Fruit fly (Drosophila melanogaster) whole organism, embryonic: ENCODE data around the gene CG9393.

Source experiments
- Adf1 ChIP-seq: fragments of 200-800 bp; sonication (Bioruptor generic); IDR thresholded peaks from 2 replicates; pipeline ENCODE4 v1.3.6; 2022; ENCODE audit warnings: missing biosample characterization, missing genetic modification characterization
- Atf-2 ChIP-seq: fragments of 200-800 bp; sonication (Bioruptor generic); optimal IDR thresholded peaks from 2 replicates; lab custom pipeline; 2016; ENCODE audit warnings: missing biosample characterization, missing genetic modification characterization
- Awh ChIP-seq: fragments of 200-800 bp; sonication (Bioruptor generic); IDR thresholded peaks from 2 replicates; pipeline ENCODE4, ENCODE4 v1.3.6; 2022; ENCODE audit warnings: missing biosample characterization, missing genetic modification characterization
- CG10147 ChIP-seq: fragments of 200-800 bp; sonication (Bioruptor generic); optimal IDR thresholded peaks from 2 replicates; lab custom pipeline; 2019; ENCODE audit warnings: missing biosample characterization, mild to moderate bottlenecking, missing genetic modification characterization, moderate library complexity
- CG10321 ChIP-seq: fragments of 200-800 bp; sonication (Bioruptor generic); IDR thresholded peaks from 2 replicates; pipeline ENCODE4 v1.3.6; 2022; ENCODE audit warnings: missing biosample characterization, missing genetic modification characterization
- CG10959 ChIP-seq: fragments of 200-800 bp; sonication (Bioruptor generic); IDR thresholded peaks from 2 replicates; pipeline ENCODE4 v1.3.6; 2022; ENCODE audit warnings: missing biosample characterization, missing genetic modification characterization
- CG11085 ChIP-seq: fragments of 200-800 bp; sonication (Bioruptor generic); IDR thresholded peaks from 2 replicates; pipeline ENCODE4 v1.3.6; 2022; ENCODE audit warnings: missing biosample characterization, missing genetic modification characterization
- CG11456 ChIP-seq: fragments of 200-800 bp; sonication (Bioruptor generic); IDR thresholded peaks from 3 replicates; pipeline ENCODE4 v1.3.6; 2022; ENCODE audit warnings: missing biosample characterization, missing genetic modification characterization
- CG12104 ChIP-seq: fragments of 200-800 bp; sonication (Bioruptor generic); optimal IDR thresholded peaks from 3 replicates; lab custom pipeline; 2016; ENCODE audit warnings: missing biosample characterization, missing genetic modification characterization
- CG15011 ChIP-seq: fragments of 200-800 bp; sonication (Bioruptor generic); optimal IDR thresholded peaks from 3 replicates; lab custom pipeline; 2018; ENCODE audit warnings: missing biosample characterization, mild to moderate bottlenecking, missing genetic modification characterization
- CG15269 ChIP-seq: fragments of 200-800 bp; sonication (Bioruptor generic); optimal IDR thresholded peaks from 2 replicates; lab custom pipeline; 2018; ENCODE audit warnings: missing biosample characterization, mild to moderate bottlenecking, missing genetic modification characterization, moderate library complexity
- CG17912 ChIP-seq: fragments of 200-800 bp; sonication (Bioruptor generic); optimal IDR thresholded peaks from 2 replicates; lab custom pipeline; 2018; ENCODE audit warnings: missing biosample characterization, mild to moderate bottlenecking, missing genetic modification characterization
- CG2199 ChIP-seq: fragments of 200-800 bp; sonication (Bioruptor generic); IDR thresholded peaks from 3 replicates; pipeline ENCODE4 v1.3.6; 2022; ENCODE audit warnings: missing biosample characterization, missing genetic modification characterization
- CG31224 ChIP-seq: fragments of 200-800 bp; sonication (Bioruptor generic); IDR thresholded peaks from 2 replicates; pipeline ENCODE4 v1.3.6; 2022; ENCODE audit warnings: missing biosample characterization, missing genetic modification characterization
- CG42726 ChIP-seq: fragments of 200-800 bp; sonication (Bioruptor generic); IDR thresholded peaks from 2 replicates; pipeline ENCODE4 v1.3.6; 2022; ENCODE audit warnings: missing biosample characterization, missing genetic modification characterization; ENCODE audit not compliant: partially characterized antibody
- CG5245 ChIP-seq: fragments of 200-800 bp; sonication (Bioruptor generic); optimal IDR thresholded peaks from 3 replicates; lab custom pipeline; 2016; ENCODE audit warnings: missing biosample characterization, missing genetic modification characterization
- CG7271 ChIP-seq: fragments of 200-800 bp; sonication (Bioruptor generic); optimal IDR thresholded peaks from 2 replicates; lab custom pipeline; 2018; ENCODE audit warnings: missing biosample characterization, mild to moderate bottlenecking, missing genetic modification characterization, moderate library complexity
- CG7372 ChIP-seq: fragments of 200-800 bp; sonication (Bioruptor generic); IDR thresholded peaks from 2 replicates; pipeline ENCODE4 v1.3.6; 2022; ENCODE audit warnings: missing biosample characterization, missing genetic modification characterization
- CG7963 ChIP-seq: fragments of 200-800 bp; sonication (Bioruptor generic); IDR thresholded peaks from 3 replicates; pipeline ENCODE4 v1.3.6; 2022; ENCODE audit warnings: missing biosample characterization, missing genetic modification characterization; ENCODE audit not compliant: partially characterized antibody
- Chrac-16 ChIP-seq: fragments of 200-800 bp; sonication (Bioruptor generic); optimal IDR thresholded peaks from 3 replicates; lab custom pipeline; 2016; ENCODE audit warnings: missing biosample characterization, missing genetic modification characterization
- CoRest ChIP-seq: fragments of 200-800 bp; sonication (Bioruptor generic); optimal IDR thresholded peaks from 3 replicates; lab custom pipeline; 2018; ENCODE audit warnings: missing biosample characterization, mild to moderate bottlenecking, missing genetic modification characterization, moderate library complexity
- D ChIP-seq, 2 experiments: fragments of 200-800 bp in 1 of 2; fragments of >200 bp in 1 of 2; sonication (Bioruptor generic) in 1 of 2; optimal IDR thresholded peaks; 2 replicates in 1 of 2; 3 replicates in 1 of 2; lab custom pipeline; 2017; ENCODE audit warnings: mild to moderate bottlenecking in 1 of 2, missing biosample characterization in 1 of 2, missing genetic modification characterization in 1 of 2, missing genetic modification reagents in 1 of 2
- Dref ChIP-seq: fragments of 200-800 bp; sonication (Bioruptor generic); IDR thresholded peaks from 2 replicates; pipeline ENCODE4 v1.3.6; 2022; ENCODE audit warnings: missing biosample characterization, missing genetic modification characterization
- E2f2 ChIP-seq: fragments of 200-800 bp; sonication (Bioruptor generic); IDR thresholded peaks from 2 replicates; pipeline ENCODE4 v1.3.6; 2022; ENCODE audit warnings: missing biosample characterization, missing genetic modification characterization
- Ets65A ChIP-seq: fragments of 200-800 bp; sonication (Bioruptor generic); peaks from one replicate; lab custom pipeline; 2016; ENCODE audit warnings: missing biosample characterization, missing genetic modification characterization
- Gsc ChIP-seq: fragments of 200-800 bp; sonication (Bioruptor generic); IDR thresholded peaks from 2 replicates; pipeline ENCODE4 v1.3.6; 2022; ENCODE audit warnings: missing biosample characterization, missing genetic modification characterization
- Gug ChIP-seq: fragments of 200-800 bp; sonication (Bioruptor generic); IDR thresholded peaks from 4 replicates; pipeline ENCODE4 v1.3.6; 2022; ENCODE audit warnings: missing biosample characterization, missing genetic modification characterization
- Jarid2 ChIP-seq: fragments of 200-800 bp; sonication (Bioruptor generic); optimal IDR thresholded peaks from 3 replicates; lab custom pipeline; 2017; ENCODE audit warnings: mild to moderate bottlenecking, missing biosample characterization, missing genetic modification reagents, missing genetic modification characterization
- Lim3 ChIP-seq: fragments of 200-800 bp; sonication (Bioruptor generic); IDR thresholded peaks from 2 replicates; pipeline ENCODE4 v1.3.6; 2022; ENCODE audit warnings: missing biosample characterization, missing genetic modification characterization
- Mes4 ChIP-seq: fragments of 200-800 bp; sonication (Bioruptor generic); optimal IDR thresholded peaks from 2 replicates; lab custom pipeline; 2016; ENCODE audit warnings: missing biosample characterization, missing genetic modification characterization
- Oaz ChIP-seq: fragments of 200-800 bp; sonication (Bioruptor generic); IDR thresholded peaks from 2 replicates; pipeline ENCODE4 v1.3.6; 2022; ENCODE audit warnings: missing biosample characterization, missing genetic modification characterization
- Stat92E ChIP-seq, 3 experiments: fragments of >200 bp in 2 of 3; fragments of 200-800 bp in 1 of 3; sonication (Bioruptor generic) in 1 of 3; optimal IDR thresholded peaks; 2 replicates each; lab custom pipeline; 2017 to 2019; ENCODE audit warnings: missing biosample characterization in 3 of 3, missing genetic modification characterization in 3 of 3, mild to moderate bottlenecking in 1 of 3, moderate library complexity in 1 of 3
- amos ChIP-seq: fragments of 200-800 bp; sonication (Bioruptor generic); IDR thresholded peaks from 2 replicates; pipeline ENCODE4 v1.3.6; 2022; ENCODE audit warnings: missing biosample characterization, missing genetic modification characterization; ENCODE audit not compliant: partially characterized antibody
- bowl ChIP-seq: fragments of 200-800 bp; sonication (Bioruptor generic); IDR thresholded peaks from 2 replicates; pipeline ENCODE4 v1.3.6; 2022; ENCODE audit warnings: missing biosample characterization, missing genetic modification characterization
- bsh ChIP-seq, 2 experiments: fragments of 200-800 bp; sonication (Bioruptor generic); optimal IDR thresholded peaks; 2 replicates each; lab custom pipeline; 2017 to 2018; ENCODE audit warnings: mild to moderate bottlenecking in 2 of 2, missing biosample characterization in 2 of 2, missing genetic modification characterization in 2 of 2, moderate library complexity in 1 of 2
- cato ChIP-seq: fragments of 200-800 bp; sonication (Bioruptor generic); optimal IDR thresholded peaks from 2 replicates; lab custom pipeline; 2016; ENCODE audit warnings: missing biosample characterization, missing genetic modification characterization, borderline replicate concordance
- dimm ChIP-seq: fragments of 200-800 bp; sonication (Bioruptor generic); IDR thresholded peaks from 2 replicates; pipeline ENCODE4 v1.3.6; 2022; ENCODE audit warnings: missing biosample characterization, missing genetic modification characterization
- dpn ChIP-seq, 2 experiments: fragments of 200-800 bp; sonication (Bioruptor generic); optimal IDR thresholded peaks; 3 replicates each; lab custom pipeline; 2016; ENCODE audit warnings: missing biosample characterization in 2 of 2, missing genetic modification characterization in 2 of 2
- en ChIP-seq: fragments of 200-800 bp; sonication (Bioruptor generic); optimal IDR thresholded peaks from 2 replicates; lab custom pipeline; 2016; ENCODE audit warnings: missing biosample characterization, missing genetic modification characterization
- ham ChIP-seq: fragments of 200-800 bp; sonication (Bioruptor generic); IDR thresholded peaks from 2 replicates; pipeline ENCODE4 v1.3.6; 2022; ENCODE audit warnings: missing biosample characterization, missing genetic modification characterization
- mld ChIP-seq: fragments of 200-800 bp; sonication (Bioruptor generic); IDR thresholded peaks from 3 replicates; pipeline ENCODE4 v1.3.6; 2022; ENCODE audit warnings: missing biosample characterization, missing genetic modification characterization; ENCODE audit not compliant: partially characterized antibody
- pho ChIP-seq: fragments of 200-800 bp; sonication (Bioruptor generic); optimal IDR thresholded peaks from 2 replicates; lab custom pipeline; 2016; ENCODE audit warnings: missing biosample characterization, missing genetic modification characterization
- ranshi ChIP-seq: fragments of 200-800 bp; sonication (Bioruptor generic); IDR thresholded peaks from 2 replicates; pipeline ENCODE4 v1.3.6; 2022; ENCODE audit warnings: missing biosample characterization, missing genetic modification characterization
- rib ChIP-seq: fragments of 200-800 bp; sonication (Bioruptor generic); IDR thresholded peaks from 2 replicates; pipeline ENCODE4 v1.3.6; 2022; ENCODE audit warnings: missing biosample characterization, missing genetic modification characterization
- sc ChIP-seq, 3 experiments: fragments of >200 bp in 2 of 3; fragments of 200-800 bp in 1 of 3; sonication (Bioruptor generic) in 1 of 3; optimal IDR thresholded peaks; 2 replicates in 2 of 3; 3 replicates in 1 of 3; lab custom pipeline; 2017; ENCODE audit warnings: mild to moderate bottlenecking in 1 of 3, missing biosample characterization in 1 of 3, missing genetic modification characterization in 1 of 3, missing genetic modification reagents in 1 of 3
- ttk ChIP-seq: fragments of 200-800 bp; sonication (Bioruptor generic); IDR thresholded peaks from 2 replicates; pipeline ENCODE4 v2.1.2; 2022; ENCODE audit warnings: missing biosample characterization, missing genetic modification characterization
- twi ChIP-seq: fragments of 200-800 bp; optimal IDR thresholded peaks from 2 replicates; lab custom pipeline; 2019; ENCODE audit warnings: missing biosample characterization, mild to moderate bottlenecking, missing genetic modification characterization, moderate library complexity
- usp ChIP-seq: fragments of >200 bp; optimal IDR thresholded peaks from 2 replicates; lab custom pipeline; 2017; ENCODE audit warnings: missing biosample characterization, missing genetic modification characterization

The CG9393 gene

DNA sequence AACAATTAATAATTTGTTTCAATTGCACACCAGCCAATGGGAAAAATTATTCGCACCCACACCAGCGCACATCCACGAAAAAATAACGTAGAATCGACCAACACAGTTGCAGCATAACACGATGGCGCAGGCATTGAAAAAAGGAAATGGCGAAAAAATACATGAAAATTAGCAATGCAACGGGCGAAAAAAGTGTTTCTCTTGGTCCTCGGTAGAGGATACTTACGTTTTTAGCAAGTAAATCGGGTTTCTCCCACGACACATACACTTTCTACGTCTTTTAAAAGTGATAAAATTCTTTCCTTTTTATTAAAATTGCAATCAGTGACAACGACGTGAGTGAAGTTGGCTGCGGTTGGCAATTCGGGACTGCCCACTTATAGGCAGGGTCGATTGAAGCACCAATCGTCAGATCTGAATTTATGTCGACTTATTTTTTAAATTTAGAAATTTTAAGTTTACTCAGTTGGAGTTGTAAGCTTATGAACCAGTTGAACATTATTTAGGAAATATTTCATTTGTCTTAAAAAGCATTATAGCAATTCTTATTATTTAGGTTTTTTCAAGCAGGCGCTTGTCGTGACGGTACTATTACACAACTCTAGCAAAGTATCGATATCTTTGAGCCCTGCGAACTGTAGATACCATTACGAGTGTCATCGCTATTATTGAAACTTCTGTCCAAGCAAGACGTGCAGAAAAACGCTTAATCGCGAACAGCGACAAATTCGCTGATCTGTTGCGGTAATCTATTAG, 14.1 kb upstream of the CG9393 start, which contains the start of the genes Kap-alpha3 and Son (continued):
- TF ChIP-seq ranshi (GFP tag; lab: Robert Waterston, UW) (peak; percentile 85), rib (GFP tag; lab: Robert Waterston, UW) (peak; percentile 77), sc (optimal IDR thresholded peaks at IDR 0.05; lab: Kevin White, UChicago) (no peak), sc (GFP tag; optimal IDR thresholded peaks at IDR 0.05; lab: Kevin White, UChicago) (peak; percentile 85), Adf1 (GFP tag; lab: Robert Waterston, UW) (peak; percentile 59), Lim3 (GFP tag; lab: Robert Waterston, UW) (0 out of 2 replicates have a peak, but pooled peaks have one; percentile 11), CG12104 (GFP tag; lab: Kevin White, UChicago) (peak; percentile 97), ttk (GFP tag; lab: Robert Waterston, UW) (peak; percentile 88), CG42726 (GFP tag; lab: Robert Waterston, UW) (peak; percentile 65), CG17912 (GFP tag; lab: Kevin White, UChicago) (peak; percentile 98), CG7372 (peak; percentile 88), D (optimal IDR thresholded peaks at IDR 0.05; lab: Kevin White, UChicago) (no peak), D (GFP tag; optimal IDR thresholded peaks at IDR 0.05; lab: Kevin White, UChicago) (peak; percentile 89), usp (GFP tag; lab: Kevin White, UChicago) (no peak), CG11456 (GFP tag; lab: Robert Waterston, UW) (peak; percentile 96), ham (GFP tag; lab: Robert Waterston, UW) (peak; percentile 63; the same call in 1 of the 2 replicates), amos (GFP tag; lab: Robert Waterston, UW) (peak; percentile 80), CG31224 (peak; percentile 85), CG7271 (tag; lab: Kevin White, UChicago) (peak; percentile 89), Atf-2 (GFP tag; lab: Kevin White, UChicago) (peak; percentile 90), pho (GFP tag; lab: Kevin White, UChicago) (peak; percentile 96), CG7963 (GFP tag; lab: Robert Waterston, UW) (no peak; the same call in 2 of the 3 replicates), twi (peak; percentile 90), Mes4 (GFP tag; lab: Kevin White, UChicago) (peak; percentile 96), dimm (peak; percentile 64; the same call in 1 of the 2 replicates), CG10147 (GFP tag; lab: Kevin White, UChicago) (peak; percentile 90), bsh (GFP tag; optimal IDR thresholded peaks at IDR 0.05; lab: Kevin White, UChicago) (peak; percentile 44 to 80), Chrac-16 (GFP tag; lab: Kevin White, UChicago) (peak; percentile 88), Ets65A (GFP tag; lab: Kevin White, UChicago) (peak; percentile 100), CG15269 (peak; percentile 89), cato (GFP tag; lab: Kevin White, UChicago) (peak; percentile 90), en (GFP tag; lab: Kevin White, UChicago) (peak; percentile 85), Jarid2 (GFP tag; lab: Kevin White, UChicago) (peak; percentile 80), CG15011 (GFP tag; lab: Kevin White, UChicago) (peak; percentile 93), Dref (peak; percentile 75), bowl (GFP tag; lab: Robert Waterston, UW) (peak; percentile 49; the same call in 1 of the 2 replicates), CG2199 (GFP tag; lab: Robert Waterston, UW) (peak; percentile 79; the same call in 2 of the 3 replicates), Awh (GFP tag; lab: Robert Waterston, UW) (peak; percentile 87), CG10959 (GFP tag; lab: Robert Waterston, UW) (peak; percentile 78), CG11085 (GFP tag; lab: Robert Waterston, UW) (peak; percentile 93), E2f2 (GFP tag; lab: Robert Waterston, UW) (peak; percentile 72), mld (GFP tag; lab: Robert Waterston, UW) (peak; percentile 57; the same call in 1 of the 3 replicates), Gug (GFP tag; lab: Robert Waterston, UW) (peak; percentile 81), Stat92E (GFP tag; optimal IDR thresholded peaks at IDR 0.05; lab: Kevin White, UChicago) (peak in 1 of 3 experiments; percentile 60), CG10321 (GFP tag; lab: Robert Waterston, UW) (peak; percentile 72), dpn (GFP tag; optimal IDR thresholded peaks at IDR 0.05; lab: Kevin White, UChicago) (peak; percentile 86 to 95), CoRest (tag; lab: Kevin White, UChicago) (peak; percentile 92), Gsc (peak; percentile 35; the same call in 1 of the 2 replicates), CG5245 (peak; percentile 88), Oaz (GFP tag; lab: Robert Waterston, UW) (peak; percentile 74)
